Worm (Caenorhabditis elegans): ENCODE results near the gene ZK1127.4.

ZK1127.4 gene

ce11 chrII:7024897-7025852 lies 28.6 kb upstream of the ZK1127.4 start, which contains the start of gene znf-598:
znf-598 (plus strand) TSS chrII:7025802.
- TF ChIP-seq elt-3 (tag; optimal IDR thresholded peaks at IDR 0.05) (no peak), egl-27 (tag; optimal IDR thresholded peaks at IDR 0.05) (no peak), ceh-82 (tag; optimal IDR thresholded peaks at IDR 0.05) (no peak), R02D3.7 (tag; optimal IDR thresholded peaks at IDR 0.05) (no peak), fkh-10 (GFP tag; optimal IDR thresholded peaks at IDR 0.05) (no peak), elt-1 (tag; optimal IDR thresholded peaks at IDR 0.05) (no peak), tbx-2 (tag; optimal IDR thresholded peaks at IDR 0.05) (no peak), pqm-1 (tag; optimal IDR thresholded peaks at IDR 0.05) (peak; percentile 40), aly-2 (tag; optimal IDR thresholded peaks at IDR 0.05) (no peak), nhr-23 (tag; optimal IDR thresholded peaks at IDR 0.05) (peak; percentile 16), skn-1 (tag; optimal IDR thresholded peaks at IDR 0.05) (no peak), eor-1 (tag; optimal IDR thresholded peaks at IDR 0.05) (no peak), nhr-77 (tag; optimal IDR thresholded peaks at IDR 0.05) (no peak), jun-1 (tag; optimal IDR thresholded peaks at IDR 0.05) (no peak), egl-5 (tag; optimal IDR thresholded peaks at IDR 0.05) (no peak), ztf-4 (tag; optimal IDR thresholded peaks at IDR 0.05) (no peak), unc-39 (tag; optimal IDR thresholded peaks at IDR 0.05) (no peak), elt-2 (tag; optimal IDR thresholded peaks at IDR 0.05) (peak; percentile 72), nhr-67 (tag; optimal IDR thresholded peaks at IDR 0.05) (no peak), sea-2 (GFP tag; optimal IDR thresholded peaks at IDR 0.05) (no peak), hmg-11 (tag; optimal IDR thresholded peaks at IDR 0.05) (no peak), pha-4 (tag; optimal IDR thresholded peaks at IDR 0.05) (peak; percentile 84), fos-1 (tag; optimal IDR thresholded peaks at IDR 0.05) (no peak), lin-15B (tag; optimal IDR thresholded peaks at IDR 0.05) (peak; percentile 64), nhr-28 (tag; optimal IDR thresholded peaks at IDR 0.05) (no peak), snpc-4 (tag; optimal IDR thresholded peaks at IDR 0.05) (peak; percentile 64), nhr-43 (tag; optimal IDR thresholded peaks at IDR 0.05; ENCODE audit: poor library complexity, severe bottlenecking) (no peak)

DNA sequence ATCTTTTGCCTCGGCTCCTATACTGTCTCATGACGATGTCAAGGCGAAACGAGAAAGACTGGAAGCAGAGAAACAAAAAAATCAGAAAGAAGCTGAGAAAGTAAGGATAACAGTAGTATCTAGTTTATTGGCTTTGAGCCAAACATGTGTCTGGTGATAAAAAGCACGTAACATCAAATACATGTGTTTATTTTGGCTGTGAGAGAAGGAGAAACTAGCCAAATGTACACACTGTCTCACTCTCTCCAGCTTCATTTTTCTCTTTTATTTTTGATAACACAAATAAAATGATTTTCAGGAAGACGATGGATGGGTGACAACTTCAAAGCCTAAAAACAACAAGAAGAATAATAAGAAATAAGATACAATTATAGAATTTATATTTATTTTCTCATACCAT lies 24.2 kb upstream of the ZK1127.4 start:
- TF ChIP-seq unc-62 (GFP tag; optimal IDR thresholded peaks at IDR 0.05): no peak
- peak; percentile 68 for TF ChIP-seq pha-4 (tag; optimal IDR thresholded peaks at IDR 0.05)

- no peak for TF ChIP-seq ztf-11 (tag; optimal IDR thresholded peaks at IDR 0.05)
- TF ChIP-seq nhr-43 (tag; optimal IDR thresholded peaks at IDR 0.05; ENCODE audit: poor library complexity, severe bottlenecking): no peak
- peak; percentile 63 for TF ChIP-seq pqm-1 (tag; optimal IDR thresholded peaks at IDR 0.05)
- no peak for TF ChIP-seq R02D3.7 (tag; optimal IDR thresholded peaks at IDR 0.05)
- TF ChIP-seq pha-4 (tag; optimal IDR thresholded peaks at IDR 0.05): peak; percentile 47
- peak; percentile 78 for TF ChIP-seq elt-2 (tag; optimal IDR thresholded peaks at IDR 0.05)
- TF ChIP-seq fkh-10 (GFP tag; optimal IDR thresholded peaks at IDR 0.05): no peak
- no peak for TF ChIP-seq nhr-77 (tag; optimal IDR thresholded peaks at IDR 0.05)
- TF ChIP-seq sea-2 (GFP tag; optimal IDR thresholded peaks at IDR 0.05): no peak
- no peak for TF ChIP-seq mdl-1 (tag; optimal IDR thresholded peaks at IDR 0.05)
- no peak for TF ChIP-seq fos-1 (tag; optimal IDR thresholded peaks at IDR 0.05)
Measured at ce11 chrII:7031137-7031697, 22.5 kb upstream of the ZK1127.4 start.

- TF ChIP-seq elt-2 (tag; optimal IDR thresholded peaks at IDR 0.05) (no peak), lin-15B (tag; optimal IDR thresholded peaks at IDR 0.05) (no peak), elt-1 (tag; optimal IDR thresholded peaks at IDR 0.05) (no peak), pqm-1 (tag; optimal IDR thresholded peaks at IDR 0.05) (no peak), nhr-77 (tag; optimal IDR thresholded peaks at IDR 0.05) (no peak), ZK546.5 (tag; optimal IDR thresholded peaks at IDR 0.05) (no peak), ceh-82 (tag; optimal IDR thresholded peaks at IDR 0.05) (no peak), nhr-237 (tag; optimal IDR thresholded peaks at IDR 0.05) (no peak), ceh-9 (tag; optimal IDR thresholded peaks at IDR 0.05) (no peak), unc-39 (tag; optimal IDR thresholded peaks at IDR 0.05) (no peak), R02D3.7 (tag; optimal IDR thresholded peaks at IDR 0.05) (no peak), egl-27 (tag; optimal IDR thresholded peaks at IDR 0.05) (no peak), mdl-1 (tag; optimal IDR thresholded peaks at IDR 0.05) (no peak), elt-3 (tag; optimal IDR thresholded peaks at IDR 0.05) (no peak)
Measured at ce11 chrII:7037659-7038342, 15.9 kb upstream of the ZK1127.4 start, which contains the start of gene cin-4. cin-4 (plus strand) TSS chrII:7038292.

All from whole organism, L3 larva.